Fruit fly (Drosophila melanogaster): ENCODE results near the gene CG14314.

CG14314 gene

dm6 chr3R:18220211-18220749 is 4.3 kb downstream of the CG14314 start, which contains the start of the genes CG7988 and CG7183 (continued):
- TF ChIP-seq so (GFP tag; IDR thresholded peaks at IDR 0.05) (peak; percentile 97), CG6683 (GFP tag; optimal IDR thresholded peaks at IDR 0.05) (peak; percentile 85), Eip74EF (GFP tag; optimal IDR thresholded peaks at IDR 0.05) (peak in 1 of 2 experiments; percentile 97), CG6791 (GFP tag; IDR thresholded peaks at IDR 0.05; ENCODE audit: partially characterized antibody) (no peak), Opbp (GFP tag; IDR thresholded peaks at IDR 0.05; ENCODE audit: partially characterized antibody) (no peak), NC2α (GFP tag; optimal IDR thresholded peaks at IDR 0.05) (peak; percentile 80), sna (GFP tag; IDR thresholded peaks at IDR 0.05; ENCODE audit: partially characterized antibody) (no peak), CG10147 (GFP tag; optimal IDR thresholded peaks at IDR 0.05) (peak; percentile 95), B-H2 (GFP tag; optimal IDR thresholded peaks at IDR 0.05) (peak; percentile 96), CG43689 (GFP tag; IDR thresholded peaks at IDR 0.05) (peak; percentile 91), CG10959 (GFP tag; IDR thresholded peaks at IDR 0.05) (peak; percentile 97), tll (GFP tag; optimal IDR thresholded peaks at IDR 0.05) (peak in 1 of 2 experiments; percentile 90), croc (GFP tag; conservative IDR thresholded peaks at IDR 0.05) (peak; percentile 98), chm (GFP tag; IDR thresholded peaks at IDR 0.05) (peak; percentile 97), kah (GFP tag; optimal IDR thresholded peaks at IDR 0.05) (peak; percentile 88), CG15479 (GFP tag; optimal IDR thresholded peaks at IDR 0.05) (peak; percentile 79), CG15011 (GFP tag; optimal IDR thresholded peaks at IDR 0.05) (peak; percentile 90), D19A (tag; optimal IDR thresholded peaks at IDR 0.05) (peak; percentile 95), CG1233 (GFP tag; optimal IDR thresholded peaks at IDR 0.05) (peak; percentile 96), ERR (GFP tag; optimal IDR thresholded peaks at IDR 0.05) (peak; percentile 85), CG17912 (GFP tag; optimal IDR thresholded peaks at IDR 0.05) (peak; percentile 83), CG18599 (GFP tag; optimal IDR thresholded peaks at IDR 0.05) (peak; percentile 96), cwo (GFP tag; optimal IDR thresholded peaks at IDR 0.05) (peak; percentile 90), NC2β (GFP tag; optimal IDR thresholded peaks at IDR 0.05) (peak; percentile 94), CG4730 (GFP tag; IDR thresholded peaks at IDR 0.05) (peak; percentile 99), Hr78 (GFP tag; optimal IDR thresholded peaks at IDR 0.05) (peak in 1 of 2 experiments; percentile 92), Mrtf (GFP tag; IDR thresholded peaks at IDR 0.05) (peak; percentile 97), zen (tag; optimal IDR thresholded peaks at IDR 0.05) (peak; percentile 98), CG12769 (tag; optimal IDR thresholded peaks at IDR 0.05) (peak; percentile 96), CG7745 (tag; optimal IDR thresholded peaks at IDR 0.05) (peak; percentile 90), zf30C (GFP tag; optimal IDR thresholded peaks at IDR 0.05) (peak; percentile 99), shn (GFP tag; optimal IDR thresholded peaks at IDR 0.05) (peak; percentile 90), tgo (GFP tag; IDR thresholded peaks at IDR 0.05) (peak; percentile 99), h (optimal IDR thresholded peaks at IDR 0.05) (no peak), Taf1 (GFP tag; IDR thresholded peaks at IDR 0.05) (peak; percentile 92), psq (GFP tag; optimal IDR thresholded peaks at IDR 0.05) (peak; percentile 92), CG17802 (tag; optimal IDR thresholded peaks at IDR 0.05) (peak; percentile 86), Xrp1 (GFP tag; IDR thresholded peaks at IDR 0.05) (peak; percentile 99), sug (tag; optimal IDR thresholded peaks at IDR 0.05) (peak; percentile 96), CG17186 (GFP tag; optimal IDR thresholded peaks at IDR 0.05) (peak; percentile 80), CG14965 (GFP tag; optimal IDR thresholded peaks at IDR 0.05; ENCODE audit: borderline replicate concordance) (peak; percentile 43), al (GFP tag; IDR thresholded peaks at IDR 0.05) (peak; percentile 98), CG12104 (GFP tag; optimal IDR thresholded peaks at IDR 0.05) (peak; percentile 95), Lim3 (GFP tag; IDR thresholded peaks at IDR 0.05) (peak; percentile 94), bab2 (GFP tag; optimal IDR thresholded peaks at IDR 0.05) (peak; percentile 98), sima (GFP tag; optimal IDR thresholded peaks at IDR 0.05) (peak; percentile 82), eve (GFP tag; optimal IDR thresholded peaks at IDR 0.05) (peak in 1 of 2 experiments; percentile 70), Dip2 (GFP tag; IDR thresholded peaks at IDR 0.05) (peak; percentile 65), Hr39 (optimal IDR thresholded peaks at IDR 0.05) (no peak), Ptx1 (GFP tag; IDR thresholded peaks at IDR 0.05) (peak; percentile 100)

Measured in whole organism, embryonic.